Fruit fly (Drosophila melanogaster) whole organism: ENCODE data around the gene CG9213.

Source experiments
- CG8478 ChIP-seq: fragments of >200 bp; optimal IDR thresholded peaks from 2 replicates; lab custom pipeline; 2018; ENCODE audit warnings: inconsistent platforms
- Dll ChIP-seq: fragments of >200 bp; optimal IDR thresholded peaks from 2 replicates; lab custom pipeline; 2017
- EcR ChIP-seq, 2 experiments: fragments of >200 bp; optimal IDR thresholded peaks; 2 replicates each; lab custom pipeline; 2017; ENCODE audit warnings: missing biosample characterization in 2 of 2, missing genetic modification characterization in 2 of 2, missing genetic modification reagents in 2 of 2
- pan ChIP-seq: fragments of >200 bp; optimal IDR thresholded peaks from 2 replicates; lab custom pipeline; 2017
- psq ChIP-seq: fragments of >200 bp; optimal IDR thresholded peaks from 2 replicates; lab custom pipeline; 2017

dm6 chrX:15578043-15578442 lies 3.7 kb upstream of the CG9213 start, which contains the start of the genes cerv and CG7872:
- TF ChIP-seq psq: no peak
- no peak for TF ChIP-seq Dll (lab: Kevin White, UChicago)
- TF ChIP-seq pan: no peak
- no peak for TF ChIP-seq EcR (GFP tag; optimal IDR thresholded peaks at IDR 0.05; lab: Kevin White, UChicago)
- no peak for TF ChIP-seq CG8478 (lab: Kevin White, UChicago)
